Worm (Caenorhabditis elegans) whole organism, L4 larva: Measurements from ENCODE around the gene K11D12.11.

ENCODE experiments used
- D1046.2 ChIP-seq: fragments of 200-800 bp; sonication (Bioruptor generic); IDR thresholded peaks from 2 replicates; pipeline ENCODE4 v1.3.6; 2022; ENCODE audit warnings: missing genetic modification characterization, missing compliant biosample characterization
- F26F4.8 ChIP-seq: fragments of 200-800 bp; sonication (Bioruptor generic); conservative IDR thresholded peaks from 2 replicates; pipeline ENCODE4 v1.3.6; 2022; ENCODE audit warnings: missing genetic modification characterization, missing compliant biosample characterization
- F37D6.2 ChIP-seq: sonication (generic microtip); optimal IDR thresholded peaks from 2 replicates; lab custom pipeline; 2016; ENCODE audit warnings: mild to moderate bottlenecking, missing genetic modification characterization, missing compliant biosample characterization
- F44E2.7 ChIP-seq: fragments of 200-800 bp; sonication (Bioruptor generic); IDR thresholded peaks from 2 replicates; pipeline ENCODE4 v2.1.2; 2022; ENCODE audit warnings: missing genetic modification characterization, missing compliant biosample characterization
- F49E8.2 ChIP-seq: sonication (generic microtip); optimal IDR thresholded peaks from 2 replicates; lab custom pipeline; 2016; ENCODE audit warnings: missing compliant biosample characterization, mild to moderate bottlenecking, missing genetic modification characterization, borderline replicate concordance
- Y105C5A.15 ChIP-seq: fragments of 200-800 bp; sonication (Bioruptor generic); IDR thresholded peaks from 2 replicates; pipeline ENCODE4 v1.3.6; 2022; ENCODE audit warnings: missing genetic modification characterization, missing compliant biosample characterization
- Y48G9A.11 ChIP-seq: fragments of 200-800 bp; sonication (Bioruptor generic); IDR thresholded peaks from 2 replicates; pipeline ENCODE4 v1.3.6; 2022; ENCODE audit warnings: missing genetic modification reagents, missing genetic modification characterization, missing compliant biosample characterization
- Y5F2A.4 ChIP-seq: fragments of 200-800 bp; sonication (Bioruptor generic); optimal IDR thresholded peaks from 2 replicates; lab custom pipeline; 2018; ENCODE audit warnings: mild to moderate bottlenecking, missing genetic modification characterization, missing compliant biosample characterization
- Y75B8A.6 ChIP-seq: fragments of 200-800 bp; sonication (Bioruptor generic); IDR thresholded peaks from 2 replicates; pipeline ENCODE4 v1.3.6; 2022; ENCODE audit warnings: missing genetic modification reagents, missing genetic modification characterization, missing compliant biosample characterization
- ZK546.5 ChIP-seq, 2 experiments: sonication (generic microtip); optimal IDR thresholded peaks; 2 replicates each; lab custom pipeline; 2017; ENCODE audit warnings: missing biosample characterization in 2 of 2, missing genetic modification characterization in 2 of 2
- ceh-32 ChIP-seq: sonication (generic microtip); optimal IDR thresholded peaks from 2 replicates; lab custom pipeline; 2016; ENCODE audit warnings: mild to moderate bottlenecking, missing genetic modification characterization, missing compliant biosample characterization; ENCODE audit not compliant: poor library complexity
- ceh-62 ChIP-seq: sonication (generic microtip); optimal IDR thresholded peaks from 2 replicates; lab custom pipeline; 2017; ENCODE audit warnings: missing biosample characterization, missing genetic modification characterization
- ceh-82 ChIP-seq: sonication (generic microtip); optimal IDR thresholded peaks from 2 replicates; lab custom pipeline; 2017; ENCODE audit warnings: missing biosample characterization, missing genetic modification characterization
- cey-2 ChIP-seq: sonication (generic microtip); optimal IDR thresholded peaks from 3 replicates; lab custom pipeline; 2017; ENCODE audit warnings: missing genetic modification characterization, mild to moderate bottlenecking, missing compliant biosample characterization, antibody characterized with exemption, borderline replicate concordance; ENCODE audit not compliant: insufficient read depth
- daf-12 ChIP-seq: fragments of 150-350 bp; optimal IDR thresholded peaks from 2 replicates; lab custom pipeline; 2014; ENCODE audit warnings: missing biosample characterization, missing genetic modification reagents, missing genetic modification characterization
- dmd-8 ChIP-seq: fragments of 200-800 bp; sonication (Bioruptor generic); IDR thresholded peaks from 2 replicates; pipeline ENCODE4 v1.3.6; 2022; ENCODE audit warnings: missing genetic modification characterization, missing compliant biosample characterization
- dmd-9 ChIP-seq: fragments of 200-800 bp; sonication (Bioruptor generic); IDR thresholded peaks from 2 replicates; pipeline ENCODE4 v1.3.6; 2022; ENCODE audit warnings: missing genetic modification reagents, missing genetic modification characterization, missing compliant biosample characterization
- duxl-1 ChIP-seq: sonication (generic microtip); optimal IDR thresholded peaks from 2 replicates; lab custom pipeline; 2016; ENCODE audit warnings: mild to moderate bottlenecking, missing genetic modification characterization, moderate library complexity, missing compliant biosample characterization; ENCODE audit not compliant: poor library complexity
- egl-27 ChIP-seq: sonication (generic microtip); optimal IDR thresholded peaks from 3 replicates; lab custom pipeline; 2017; ENCODE audit warnings: missing biosample characterization, missing genetic modification reagents, missing genetic modification characterization
- fos-1 ChIP-seq: fragments of 150-350 bp; optimal IDR thresholded peaks from 2 replicates; lab custom pipeline; 2014; ENCODE audit warnings: missing biosample characterization, missing genetic modification characterization
- gei-8 ChIP-seq: fragments of 200-800 bp; sonication (Bioruptor generic); optimal IDR thresholded peaks from 2 replicates; lab custom pipeline; 2018; ENCODE audit warnings: mild to moderate bottlenecking, missing genetic modification characterization, missing compliant biosample characterization
- hlh-11 ChIP-seq: fragments of 200-800 bp; sonication (Bioruptor generic); optimal IDR thresholded peaks from 2 replicates; lab custom pipeline; 2018; ENCODE audit warnings: mild to moderate bottlenecking, missing genetic modification characterization, missing compliant biosample characterization
- hlh-30 ChIP-seq: sonication (generic microtip); optimal IDR thresholded peaks from 2 replicates; lab custom pipeline; 2017; ENCODE audit warnings: antibody characterized with exemption, mild to moderate bottlenecking, missing genetic modification characterization, missing compliant biosample characterization; ENCODE audit not compliant: insufficient read depth
- lin-13 ChIP-seq: fragments of 150-350 bp; optimal IDR thresholded peaks from 2 replicates; lab custom pipeline; 2014; ENCODE audit warnings: missing biosample characterization, missing genetic modification reagents, missing genetic modification characterization
- lin-15B ChIP-seq: fragments of 150-350 bp; sonication (generic microtip); optimal IDR thresholded peaks from 3 replicates; lab custom pipeline; 2014; ENCODE audit warnings: missing biosample characterization, missing genetic modification characterization
- lin-29 ChIP-seq: fragments of 200-800 bp; sonication (Bioruptor generic); IDR thresholded peaks from 2 replicates; pipeline ENCODE4 v1.3.6; 2022; ENCODE audit warnings: missing genetic modification reagents, missing genetic modification characterization, missing compliant biosample characterization
- lsy-2 ChIP-seq, 2 experiments: fragments of 150-350 bp in 1 of 2; sonication (generic microtip) in 1 of 2; optimal IDR thresholded peaks; 2 replicates each; lab custom pipeline; 2014 to 2017; ENCODE audit warnings: missing biosample characterization in 2 of 2, missing genetic modification characterization in 2 of 2
- madf-5 ChIP-seq, 2 experiments: fragments of 200-800 bp; sonication (Bioruptor generic); IDR thresholded peaks; 2 replicates each; pipeline ENCODE4 v1.3.6; 2022; ENCODE audit warnings: missing compliant biosample characterization in 2 of 2, missing genetic modification characterization in 2 of 2
- mdl-1 ChIP-seq, 2 experiments: fragments of 150-350 bp in 1 of 2; sonication (generic microtip) in 1 of 2; optimal IDR thresholded peaks; 2 replicates each; lab custom pipeline; 2014 to 2017; ENCODE audit warnings: missing biosample characterization in 2 of 2, missing genetic modification characterization in 2 of 2
- mdt-29 ChIP-seq: fragments of 200-800 bp; sonication (Bioruptor generic); IDR thresholded peaks from 2 replicates; pipeline ENCODE4 v1.3.6; 2022; ENCODE audit warnings: missing genetic modification reagents, missing genetic modification characterization, missing compliant biosample characterization
- mxl-3 ChIP-seq: fragments of 200-800 bp; sonication (Bioruptor generic); optimal IDR thresholded peaks from 2 replicates; lab custom pipeline; 2018; ENCODE audit warnings: mild to moderate bottlenecking, missing genetic modification characterization, missing compliant biosample characterization
- nhr-11 ChIP-seq: fragments of 150-350 bp; optimal IDR thresholded peaks from 2 replicates; lab custom pipeline; 2014; ENCODE audit warnings: missing biosample characterization, missing genetic modification characterization
- nhr-237 ChIP-seq: sonication (generic microtip); optimal IDR thresholded peaks from 2 replicates; lab custom pipeline; 2017; ENCODE audit warnings: missing biosample characterization, missing genetic modification characterization
- nhr-25 ChIP-seq: sonication (generic microtip); optimal IDR thresholded peaks from 2 replicates; lab custom pipeline; 2017; ENCODE audit warnings: missing genetic modification characterization, mild to moderate bottlenecking, missing compliant biosample characterization, antibody characterized with exemption, moderate library complexity, borderline replicate concordance; ENCODE audit not compliant: insufficient read depth
- nhr-28 ChIP-seq: fragments of 150-350 bp; optimal IDR thresholded peaks from 2 replicates; lab custom pipeline; 2014; ENCODE audit warnings: missing biosample characterization, missing genetic modification characterization
- nhr-77 ChIP-seq: fragments of 150-350 bp; optimal IDR thresholded peaks from 2 replicates; lab custom pipeline; 2014; ENCODE audit warnings: missing biosample characterization, missing genetic modification characterization
- pqm-1 ChIP-seq: sonication (generic microtip); optimal IDR thresholded peaks from 2 replicates; lab custom pipeline; 2017; ENCODE audit warnings: missing biosample characterization, missing genetic modification characterization
- rbr-2 ChIP-seq: sonication (generic microtip); optimal IDR thresholded peaks from 2 replicates; lab custom pipeline; 2016; ENCODE audit warnings: missing genotype, missing genetic modification characterization, missing compliant biosample characterization
- set-16 ChIP-seq: fragments of 200-800 bp; sonication (Bioruptor generic); IDR thresholded peaks from 2 replicates; pipeline ENCODE4 v1.3.6; 2022; ENCODE audit warnings: missing genetic modification reagents, missing genetic modification characterization, missing compliant biosample characterization
- skn-1 ChIP-seq: fragments of 150-350 bp; optimal IDR thresholded peaks from 2 replicates; lab custom pipeline; 2014; ENCODE audit warnings: missing biosample characterization, missing genetic modification characterization
- snpc-1.2 ChIP-seq: fragments of 200-800 bp; sonication (Bioruptor generic); IDR thresholded peaks from 2 replicates; pipeline ENCODE4 v1.3.6; 2022; ENCODE audit warnings: missing genetic modification reagents, missing genetic modification characterization, missing compliant biosample characterization
- snpc-4 ChIP-seq: fragments of 150-350 bp; optimal IDR thresholded peaks from 2 replicates; lab custom pipeline; 2014; ENCODE audit warnings: missing biosample characterization, missing genetic modification characterization
- spr-1 ChIP-seq: sonication (generic microtip); optimal IDR thresholded peaks from 2 replicates; lab custom pipeline; 2016; ENCODE audit warnings: mild to moderate bottlenecking, missing genetic modification characterization, missing compliant biosample characterization
- tag-97 ChIP-seq: fragments of 200-800 bp; sonication (Bioruptor generic); IDR thresholded peaks from 2 replicates; pipeline ENCODE4 v1.3.6; 2022; ENCODE audit warnings: missing genetic modification characterization, missing compliant biosample characterization
- tra-1 ChIP-seq: fragments of 200-800 bp; sonication (Bioruptor generic); IDR thresholded peaks from 2 replicates; pipeline ENCODE4 v1.3.6; 2022; ENCODE audit warnings: missing genetic modification reagents, missing genetic modification characterization, missing compliant biosample characterization
- zag-1 ChIP-seq: fragments of 150-350 bp; optimal IDR thresholded peaks from 2 replicates; lab custom pipeline; 2014; ENCODE audit warnings: missing biosample characterization, missing genetic modification characterization
- zfp-2 ChIP-seq: sonication (generic microtip); optimal IDR thresholded peaks from 2 replicates; lab custom pipeline; 2016; ENCODE audit warnings: mild to moderate bottlenecking, missing genetic modification characterization, missing compliant biosample characterization
- zip-11 ChIP-seq: fragments of 200-800 bp; sonication (Bioruptor generic); IDR thresholded peaks from 2 replicates; pipeline ENCODE4 v1.3.6; 2022; ENCODE audit warnings: missing genetic modification characterization, missing compliant biosample characterization
- zip-2 ChIP-seq: fragments of 150-350 bp; optimal IDR thresholded peaks from 2 replicates; lab custom pipeline; 2014; ENCODE audit warnings: missing biosample characterization, missing genetic modification characterization
- ztf-11 ChIP-seq: fragments of 150-350 bp; optimal IDR thresholded peaks from 2 replicates; lab custom pipeline; 2014; ENCODE audit warnings: missing biosample characterization, missing genetic modification characterization

Gene K11D12.11

DNA sequence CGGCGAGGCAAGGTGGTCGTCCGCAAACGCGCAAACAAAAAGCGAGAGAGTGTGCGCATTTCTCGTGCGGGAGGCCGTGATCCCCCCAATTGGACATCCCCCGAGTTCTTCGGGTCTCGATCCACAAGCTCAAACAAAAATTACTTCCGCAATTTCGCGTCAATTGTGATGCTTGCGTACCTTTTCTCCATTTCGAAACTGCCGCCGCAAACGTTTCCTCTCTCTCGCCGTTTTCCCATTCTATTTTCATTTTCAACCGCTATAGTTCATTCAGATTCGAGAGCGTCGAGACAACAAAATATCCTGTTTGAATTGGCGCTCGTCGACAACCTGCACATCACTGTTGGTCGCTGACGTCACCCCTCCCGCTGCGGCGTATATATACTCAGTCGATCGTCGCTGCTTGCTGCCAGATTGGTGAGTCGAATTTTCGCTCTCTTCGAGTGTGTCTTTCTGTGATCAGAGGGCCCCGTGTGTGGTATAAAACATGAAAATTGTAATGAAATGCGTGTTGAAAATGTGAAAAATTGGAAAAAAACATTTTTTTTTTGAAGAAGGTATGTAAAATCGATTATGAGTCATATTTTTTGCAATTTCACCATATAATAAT, 10.0 kb upstream of the K11D12.11 start, which contains the start of the genes pqn-51 and K11D12.14 (continued):
- TF ChIP-seq F37D6.2, result peak; percentile 91
- peak; percentile 81 for TF ChIP-seq spr-1 (tag; lab: Kevin White, UChicago)
- TF ChIP-seq ztf-11 (tag; lab: Kevin White, UChicago), result no peak
- peak; percentile 83 for TF ChIP-seq nhr-28
- no peak for TF ChIP-seq fos-1
- TF ChIP-seq lin-15B, result peak; percentile 31
- TF ChIP-seq pqm-1 (tag; lab: Kevin White, UChicago), result no peak
- 0 out of 2 replicates have a peak, but pooled peaks have one; percentile 54 for TF ChIP-seq Y105C5A.15 (GFP tag; lab: Robert Waterston, UW)
- peak; percentile 97 for TF ChIP-seq rbr-2 (tag; lab: Kevin White, UChicago)
- no peak for TF ChIP-seq snpc-4 (tag; lab: Kevin White, UChicago)
- 0 out of 4 replicates have a peak, but pooled peaks of 1 of the 2 experiments have one; percentile 5 for TF ChIP-seq madf-5 (GFP tag; IDR thresholded peaks at IDR 0.05; lab: Robert Waterston, UW)
- TF ChIP-seq lsy-2 (tag; optimal IDR thresholded peaks at IDR 0.05; lab: Kevin White, UChicago), result peak; percentile 81 to 92
- peak; percentile 42 to 90 for TF ChIP-seq ZK546.5 (tag; optimal IDR thresholded peaks at IDR 0.05; lab: Kevin White, UChicago)
- no peak for TF ChIP-seq tag-97 (GFP tag; lab: Robert Waterston, UW)
- TF ChIP-seq F44E2.7 (GFP tag; lab: Robert Waterston, UW), result 0 out of 2 replicates have a peak, but pooled peaks have one; percentile 51
- TF ChIP-seq hlh-30 (tag; lab: Kevin White, UChicago), result peak; percentile 70
- no peak for TF ChIP-seq daf-12 (tag; lab: Kevin White, UChicago)
- TF ChIP-seq ceh-32 (tag; lab: Kevin White, UChicago), result peak; percentile 21
- peak; percentile 56 for TF ChIP-seq mxl-3 (GFP tag; lab: Kevin White, UChicago)
- no peak for TF ChIP-seq dmd-9 (GFP tag; lab: Robert Waterston, UW)
- 0 out of 2 replicates have a peak, but pooled peaks have one; percentile 59 for TF ChIP-seq mdt-29
- no peak for TF ChIP-seq F49E8.2
- no peak for TF ChIP-seq nhr-237 (tag; lab: Kevin White, UChicago)
- TF ChIP-seq nhr-25 (tag; lab: Kevin White, UChicago), result peak; percentile 24
- 0 out of 2 replicates have a peak, but pooled peaks have one; percentile 11 for TF ChIP-seq Y75B8A.6
- TF ChIP-seq D1046.2 (GFP tag; lab: Robert Waterston, UW), result peak; percentile 76; the same call in 1 of the 2 replicates
- TF ChIP-seq Y5F2A.4 (GFP tag; lab: Kevin White, UChicago), result no peak
- TF ChIP-seq ceh-62 (tag; lab: Kevin White, UChicago), result no peak
- TF ChIP-seq lin-29 (GFP tag; lab: Robert Waterston, UW), result peak; percentile 87
- peak; percentile 87 for TF ChIP-seq nhr-11 (tag; lab: Kevin White, UChicago)
- TF ChIP-seq zip-11 (GFP tag; lab: Robert Waterston, UW), result no peak
- no peak for TF ChIP-seq cey-2
- peak; percentile 73 for TF ChIP-seq zfp-2
- peak; percentile 91 for TF ChIP-seq tra-1 (GFP tag; lab: Robert Waterston, UW)
- TF ChIP-seq lin-13 (GFP tag; lab: Kevin White, UChicago), result peak; percentile 93
- TF ChIP-seq set-16, result peak; percentile 88
- TF ChIP-seq Y48G9A.11 (GFP tag; lab: Robert Waterston, UW), result peak; percentile 57; the same call in 1 of the 2 replicates
- no peak for TF ChIP-seq skn-1
- TF ChIP-seq egl-27 (tag; lab: Kevin White, UChicago), result no peak
- TF ChIP-seq hlh-11 (tag; lab: Kevin White, UChicago), result peak; percentile 95
- no peak for TF ChIP-seq F26F4.8
- peak; percentile 42 for TF ChIP-seq duxl-1 (tag; lab: Kevin White, UChicago)
- TF ChIP-seq dmd-8 (GFP tag; lab: Robert Waterston, UW), result 0 out of 2 replicates have a peak, but pooled peaks have one; percentile 64
- TF ChIP-seq gei-8, result peak; percentile 35
- peak; percentile 18 to 67 for TF ChIP-seq mdl-1 (tag; optimal IDR thresholded peaks at IDR 0.05; lab: Kevin White, UChicago)
- peak; percentile 77 for TF ChIP-seq nhr-77 (tag; lab: Kevin White, UChicago)
- TF ChIP-seq snpc-1.2, result peak; percentile 70
- peak; percentile 11 for TF ChIP-seq zip-2
- TF ChIP-seq ceh-82 (tag; lab: Kevin White, UChicago), result no peak
- no peak for TF ChIP-seq zag-1 (tag; lab: Kevin White, UChicago)
